Worm (Caenorhabditis elegans): ENCODE results near the gene luc-7L.

Gene luc-7L

ce11 chrII:7753500-7753899 lies 46.2 kb upstream of the luc-7L start, which contains the start of gene trx-1:
TSS of gene trx-1 (minus strand) at chrII:7753600.
- TF ChIP-seq elt-2 (tag; optimal IDR thresholded peaks at IDR 0.05) (no peak), pqm-1 (tag; optimal IDR thresholded peaks at IDR 0.05) (no peak), ztf-4 (tag; optimal IDR thresholded peaks at IDR 0.05) (no peak), nhr-237 (tag; optimal IDR thresholded peaks at IDR 0.05) (no peak), aly-2 (tag; optimal IDR thresholded peaks at IDR 0.05) (no peak), unc-39 (tag; optimal IDR thresholded peaks at IDR 0.05) (no peak), nhr-43 (tag; optimal IDR thresholded peaks at IDR 0.05; ENCODE audit: poor library complexity, severe bottlenecking) (no peak), ZK546.5 (tag; optimal IDR thresholded peaks at IDR 0.05) (no peak), egl-5 (tag; optimal IDR thresholded peaks at IDR 0.05) (no peak), skn-1 (tag; optimal IDR thresholded peaks at IDR 0.05) (no peak), ama-1 (optimal IDR thresholded peaks at IDR 0.05) (no peak), ceh-82 (tag; optimal IDR thresholded peaks at IDR 0.05) (no peak), elt-1 (tag; optimal IDR thresholded peaks at IDR 0.05) (no peak), fkh-2 (tag; optimal IDR thresholded peaks at IDR 0.05) (no peak), ceh-16 (tag; optimal IDR thresholded peaks at IDR 0.05) (no peak), pha-4 (tag; optimal IDR thresholded peaks at IDR 0.05) (no peak), nhr-25 (tag; optimal IDR thresholded peaks at IDR 0.05) (no peak), nhr-76 (tag; optimal IDR thresholded peaks at IDR 0.05) (no peak)

ce11 chrII:7736725-7737124 lies 29.4 kb upstream of the luc-7L start:
- TF ChIP-seq nhr-12 (tag; optimal IDR thresholded peaks at IDR 0.05) (no peak), hmg-11 (tag; optimal IDR thresholded peaks at IDR 0.05) (no peak), ceh-9 (tag; optimal IDR thresholded peaks at IDR 0.05) (no peak), snpc-4 (tag; optimal IDR thresholded peaks at IDR 0.05) (no peak), egl-5 (tag; optimal IDR thresholded peaks at IDR 0.05) (no peak), ZK546.5 (tag; optimal IDR thresholded peaks at IDR 0.05) (no peak), nhr-25 (tag; optimal IDR thresholded peaks at IDR 0.05) (no peak), lsy-12 (tag; optimal IDR thresholded peaks at IDR 0.05) (no peak), fkh-2 (tag; optimal IDR thresholded peaks at IDR 0.05) (no peak), nhr-11 (tag; optimal IDR thresholded peaks at IDR 0.05) (no peak), jun-1 (tag; optimal IDR thresholded peaks at IDR 0.05) (no peak), ztf-4 (tag; optimal IDR thresholded peaks at IDR 0.05) (no peak), sea-2 (GFP tag; optimal IDR thresholded peaks at IDR 0.05) (no peak), tbx-2 (tag; optimal IDR thresholded peaks at IDR 0.05) (no peak), unc-62 (GFP tag; optimal IDR thresholded peaks at IDR 0.05) (no peak), unc-39 (tag; optimal IDR thresholded peaks at IDR 0.05) (no peak), R02D3.7 (tag; optimal IDR thresholded peaks at IDR 0.05) (no peak), lin-15B (tag; optimal IDR thresholded peaks at IDR 0.05) (no peak)

ce11 chrII:7724603-7725002 lies 17.3 kb upstream of the luc-7L start, which contains the start of gene cpna-2:
TSS of gene cpna-2 (plus strand) at chrII:7724903.
- TF ChIP-seq fkh-2 (tag; optimal IDR thresholded peaks at IDR 0.05) (no peak), R02D3.7 (tag; optimal IDR thresholded peaks at IDR 0.05) (no peak), nhr-67 (tag; optimal IDR thresholded peaks at IDR 0.05) (no peak), pha-4 (tag; optimal IDR thresholded peaks at IDR 0.05) (no peak), ceh-16 (tag; optimal IDR thresholded peaks at IDR 0.05) (no peak), skn-1 (tag; optimal IDR thresholded peaks at IDR 0.05) (no peak), unc-39 (tag; optimal IDR thresholded peaks at IDR 0.05) (no peak), elt-1 (tag; optimal IDR thresholded peaks at IDR 0.05) (no peak), elt-3 (tag; optimal IDR thresholded peaks at IDR 0.05) (no peak), tbx-2 (tag; optimal IDR thresholded peaks at IDR 0.05) (no peak), mml-1 (tag; optimal IDR thresholded peaks at IDR 0.05) (no peak), pqm-1 (tag; optimal IDR thresholded peaks at IDR 0.05) (no peak), daf-12 (tag; optimal IDR thresholded peaks at IDR 0.05) (no peak), ceh-82 (tag; optimal IDR thresholded peaks at IDR 0.05) (no peak), ztf-11 (tag; optimal IDR thresholded peaks at IDR 0.05) (no peak), lin-15B (tag; optimal IDR thresholded peaks at IDR 0.05) (no peak), nhr-11 (tag; optimal IDR thresholded peaks at IDR 0.05) (no peak), ZK546.5 (tag; optimal IDR thresholded peaks at IDR 0.05) (no peak), jun-1 (tag; optimal IDR thresholded peaks at IDR 0.05) (no peak)

ce11 chrII:7722784-7723183 lies 15.5 kb upstream of the luc-7L start:
- no peak for TF ChIP-seq fkh-10 (GFP tag; optimal IDR thresholded peaks at IDR 0.05)
- no peak for TF ChIP-seq pqm-1 (tag; optimal IDR thresholded peaks at IDR 0.05)
- no peak for TF ChIP-seq nhr-76 (tag; optimal IDR thresholded peaks at IDR 0.05)
- TF ChIP-seq ztf-11 (tag; optimal IDR thresholded peaks at IDR 0.05): no peak
- no peak for TF ChIP-seq sea-2 (GFP tag; optimal IDR thresholded peaks at IDR 0.05)
- no peak for TF ChIP-seq lin-15B (tag; optimal IDR thresholded peaks at IDR 0.05)
- no peak for TF ChIP-seq fos-1 (tag; optimal IDR thresholded peaks at IDR 0.05)
- no peak for TF ChIP-seq snpc-4 (tag; optimal IDR thresholded peaks at IDR 0.05)
- no peak for TF ChIP-seq ztf-4 (tag; optimal IDR thresholded peaks at IDR 0.05)

Measured in whole organism, L3 larva.